Worm (Caenorhabditis elegans) whole organism, L1 larva: ENCODE data around the gene dagl-2.

ENCODE experiments used
- C16A3.4 ChIP-seq: fragments of 150-350 bp; optimal IDR thresholded peaks from 2 replicates; lab custom pipeline; 2014; ENCODE audit warnings: missing biosample characterization, missing genetic modification characterization
- C34B4.2 ChIP-seq: sonication (generic microtip); optimal IDR thresholded peaks from 2 replicates; lab custom pipeline; 2017; ENCODE audit warnings: mild to moderate bottlenecking, missing genetic modification characterization, missing compliant biosample characterization
- F16B12.6 ChIP-seq: fragments of 150-350 bp; optimal IDR thresholded peaks from 2 replicates; lab custom pipeline; 2014; ENCODE audit warnings: missing biosample characterization, missing genetic modification characterization
- Y116A8C.19 ChIP-seq: sonication (generic microtip); optimal IDR thresholded peaks from 2 replicates; lab custom pipeline; 2016; ENCODE audit warnings: missing compliant biosample characterization, missing genetic modification characterization, borderline replicate concordance
- aha-1 ChIP-seq: fragments of 150-350 bp; optimal IDR thresholded peaks from 2 replicates; lab custom pipeline; 2014; ENCODE audit warnings: missing biosample characterization, missing genetic modification characterization
- aly-2 ChIP-seq: fragments of 150-350 bp; optimal IDR thresholded peaks from 2 replicates; lab custom pipeline; 2014; ENCODE audit warnings: missing biosample characterization, missing genetic modification characterization
- ceh-63 ChIP-seq: fragments of 200-800 bp; sonication (Bioruptor generic); optimal IDR thresholded peaks from 2 replicates; lab custom pipeline; 2018; ENCODE audit warnings: mild to moderate bottlenecking, missing genetic modification characterization, missing compliant biosample characterization
- ceh-8 ChIP-seq: fragments of 200-800 bp; sonication (Bioruptor generic); optimal IDR thresholded peaks from 2 replicates; lab custom pipeline; 2018; ENCODE audit warnings: mild to moderate bottlenecking, missing genetic modification characterization, moderate library complexity, missing compliant biosample characterization
- ceh-90 ChIP-seq: sonication (generic microtip); optimal IDR thresholded peaks from 2 replicates; lab custom pipeline; 2016; ENCODE audit warnings: missing genetic modification characterization, missing compliant biosample characterization
- ces-1 ChIP-seq: fragments of 150-350 bp; optimal IDR thresholded peaks from 2 replicates; lab custom pipeline; 2014; ENCODE audit warnings: missing biosample characterization, missing genetic modification reagents, missing genetic modification characterization
- dsc-1 ChIP-seq: sonication (generic microtip); optimal IDR thresholded peaks from 2 replicates; lab custom pipeline; 2016; ENCODE audit warnings: mild to moderate bottlenecking, missing genetic modification characterization, missing compliant biosample characterization
- efl-1 ChIP-seq, 4 experiments: fragments of 150-350 bp; optimal IDR thresholded peaks in 3 of 4; peaks in 1 of 4; 1 replicate in 1 of 4; 2 replicates in 3 of 4; lab custom pipeline; 2014; ENCODE audit warnings: missing biosample characterization in 2 of 4, missing genetic modification characterization in 2 of 4, missing genetic modification reagents in 2 of 4
- elt-2 ChIP-seq: sonication (generic microtip); optimal IDR thresholded peaks from 2 replicates; lab custom pipeline; 2016; ENCODE audit warnings: missing genetic modification characterization, mild to moderate bottlenecking, inconsistent platforms, missing compliant biosample characterization, missing genetic modification reagents
- elt-3 ChIP-seq, 6 experiments: fragments of 150-350 bp in 1 of 6; sonication (generic microtip); optimal IDR thresholded peaks; 2 replicates each; lab custom pipeline; 2017 to 2018; ENCODE audit warnings: missing biosample characterization in 6 of 6, missing genetic modification characterization in 6 of 6, inconsistent platforms in 1 of 6
- fkh-10 ChIP-seq: sonication (generic microtip); optimal IDR thresholded peaks from 2 replicates; lab custom pipeline; 2017; ENCODE audit warnings: missing biosample characterization, missing genetic modification reagents, missing genetic modification characterization
- fkh-8 ChIP-seq: sonication (generic microtip); optimal IDR thresholded peaks from 2 replicates; lab custom pipeline; 2016; ENCODE audit warnings: mild to moderate bottlenecking, missing genetic modification characterization, missing compliant biosample characterization
- fos-1 ChIP-seq: fragments of 150-350 bp; optimal IDR thresholded peaks from 2 replicates; lab custom pipeline; 2014; ENCODE audit warnings: missing biosample characterization, missing genetic modification characterization
- grh-1 ChIP-seq: fragments of 200-800 bp; sonication (Bioruptor generic); IDR thresholded peaks from 2 replicates; pipeline ENCODE4 v1.3.6; 2022; ENCODE audit warnings: missing genetic modification reagents, missing genetic modification characterization, missing compliant biosample characterization
- irx-1 ChIP-seq: sonication (generic microtip); optimal IDR thresholded peaks from 2 replicates; lab custom pipeline; 2016; ENCODE audit warnings: missing genetic modification characterization, missing compliant biosample characterization
- isw-1 ChIP-seq: fragments of 200-800 bp; sonication (Bioruptor generic); IDR thresholded peaks from 2 replicates; pipeline ENCODE4 v1.3.6; 2022; ENCODE audit warnings: missing genetic modification characterization, missing compliant biosample characterization
- jun-1 ChIP-seq: fragments of 150-350 bp; optimal IDR thresholded peaks from 2 replicates; lab custom pipeline; 2014; ENCODE audit warnings: missing biosample characterization, missing genetic modification reagents, missing genetic modification characterization
- lin-15B ChIP-seq: fragments of 150-350 bp; sonication (generic microtip); optimal IDR thresholded peaks from 3 replicates; lab custom pipeline; 2014; ENCODE audit warnings: missing biosample characterization, missing genetic modification characterization
- lir-3 ChIP-seq: sonication (generic microtip); optimal IDR thresholded peaks from 2 replicates; lab custom pipeline; 2016; ENCODE audit warnings: mild to moderate bottlenecking, missing genetic modification characterization, moderate library complexity, missing compliant biosample characterization; ENCODE audit not compliant: poor library complexity
- lsy-2 ChIP-seq, 2 experiments: fragments of 150-350 bp; optimal IDR thresholded peaks; 2 replicates each; lab custom pipeline; 2014; ENCODE audit warnings: missing biosample characterization in 2 of 2, missing genetic modification characterization in 2 of 2
- mab-9 ChIP-seq: fragments of 200-800 bp; sonication (Bioruptor generic); IDR thresholded peaks from 2 replicates; pipeline ENCODE4 v1.3.6; 2022; ENCODE audit warnings: missing genetic modification reagents, missing genetic modification characterization, missing compliant biosample characterization
- mdl-1 ChIP-seq, 2 experiments: fragments of 150-350 bp; optimal IDR thresholded peaks; 2 replicates each; lab custom pipeline; 2014 to 2017; ENCODE audit warnings: missing biosample characterization in 2 of 2, missing genetic modification characterization in 2 of 2, inconsistent platforms in 1 of 2
- mef-2 ChIP-seq: fragments of 150-350 bp; optimal IDR thresholded peaks from 2 replicates; lab custom pipeline; 2014; ENCODE audit warnings: missing biosample characterization, missing genetic modification characterization
- mep-1 ChIP-seq: fragments of 150-350 bp; optimal IDR thresholded peaks from 2 replicates; lab custom pipeline; 2014; ENCODE audit warnings: missing biosample characterization, missing genetic modification characterization
- nhr-11 ChIP-seq: fragments of 150-350 bp; optimal IDR thresholded peaks from 2 replicates; lab custom pipeline; 2014; ENCODE audit warnings: missing biosample characterization, missing genetic modification characterization
- nhr-19 ChIP-seq: fragments of 200-800 bp; sonication (Bioruptor generic); conservative IDR thresholded peaks from 2 replicates; pipeline ENCODE4 v1.3.6; 2022; ENCODE audit warnings: missing genetic modification characterization, missing compliant biosample characterization
- nhr-237 ChIP-seq: fragments of 150-350 bp; optimal IDR thresholded peaks from 2 replicates; lab custom pipeline; 2014; ENCODE audit warnings: missing biosample characterization, missing genetic modification characterization
- nhr-47 ChIP-seq: sonication (generic microtip); optimal IDR thresholded peaks from 2 replicates; lab custom pipeline; 2016; ENCODE audit warnings: mild to moderate bottlenecking, missing genetic modification characterization, moderate library complexity, missing compliant biosample characterization
- nhr-71 ChIP-seq: sonication (generic microtip); optimal IDR thresholded peaks from 2 replicates; lab custom pipeline; 2016; ENCODE audit warnings: mild to moderate bottlenecking, missing genetic modification characterization, moderate library complexity, missing compliant biosample characterization
- nhr-76 ChIP-seq: sonication (generic microtip); optimal IDR thresholded peaks from 2 replicates; lab custom pipeline; 2017; ENCODE audit warnings: missing biosample characterization, missing genetic modification characterization
- nhr-77 ChIP-seq: fragments of 150-350 bp; optimal IDR thresholded peaks from 2 replicates; lab custom pipeline; 2014; ENCODE audit warnings: missing biosample characterization, missing genetic modification characterization
- nhr-85 ChIP-seq: sonication (generic microtip); peaks from one replicate; lab custom pipeline; 2016; ENCODE audit warnings: missing genetic modification characterization, inconsistent platforms, missing compliant biosample characterization
- sox-4 ChIP-seq: sonication (generic microtip); optimal IDR thresholded peaks from 2 replicates; lab custom pipeline; 2016; ENCODE audit warnings: missing genetic modification characterization, missing compliant biosample characterization
- sptf-1 ChIP-seq: fragments of 150-350 bp; optimal IDR thresholded peaks from 2 replicates; lab custom pipeline; 2014; ENCODE audit warnings: missing biosample characterization, missing genetic modification characterization
- tbx-2 ChIP-seq: sonication (generic microtip); optimal IDR thresholded peaks from 2 replicates; lab custom pipeline; 2016; ENCODE audit warnings: missing genetic modification characterization, missing compliant biosample characterization
- tlp-1 ChIP-seq: fragments of 150-350 bp; optimal IDR thresholded peaks from 2 replicates; lab custom pipeline; 2014; ENCODE audit warnings: missing biosample characterization, missing genetic modification characterization
- unc-130 ChIP-seq: fragments of 150-350 bp; optimal IDR thresholded peaks from 2 replicates; lab custom pipeline; 2017; ENCODE audit warnings: missing biosample characterization, missing genetic modification characterization, inconsistent platforms
- xbp-1 ChIP-seq: sonication (generic microtip); optimal IDR thresholded peaks from 2 replicates; lab custom pipeline; 2016; ENCODE audit warnings: missing genetic modification characterization, missing compliant biosample characterization
- zag-1 ChIP-seq: fragments of 150-350 bp; optimal IDR thresholded peaks from 2 replicates; lab custom pipeline; 2014; ENCODE audit warnings: missing biosample characterization, missing genetic modification characterization
- ztf-11 ChIP-seq, 2 experiments: sonication (generic microtip); optimal IDR thresholded peaks; 2 replicates each; lab custom pipeline; 2016 to 2017; ENCODE audit warnings: missing genetic modification characterization in 2 of 2, missing biosample characterization in 1 of 2, missing compliant biosample characterization in 1 of 2
- ztf-4 ChIP-seq: fragments of 150-350 bp; optimal IDR thresholded peaks from 2 replicates; lab custom pipeline; 2014; ENCODE audit warnings: missing biosample characterization, missing genetic modification characterization

dagl-2 gene

DNA sequence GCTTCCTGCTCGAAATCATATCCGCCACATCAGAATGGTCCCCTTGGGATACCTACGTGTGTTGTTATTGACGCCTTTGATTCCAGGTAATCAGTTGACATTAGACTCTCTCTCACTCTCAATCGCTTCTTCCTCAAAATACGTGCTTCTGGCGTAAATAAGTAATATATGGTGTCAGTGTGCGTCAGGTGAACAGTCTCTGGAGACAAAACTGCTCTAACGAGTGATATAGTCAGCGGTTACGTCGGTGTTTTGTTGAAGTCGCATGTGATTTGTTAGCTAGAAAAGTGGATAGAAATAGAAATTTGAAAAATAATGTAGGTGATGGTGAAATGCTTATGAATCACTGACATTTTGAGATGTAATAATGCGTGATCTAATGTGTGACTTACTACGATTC, 18.9 kb upstream of the dagl-2 start:
- TF ChIP-seq nhr-237 (no peak), ceh-8 (peak; percentile 80), nhr-19 (GFP tag; lab: Robert Waterston, UW) (no peak), fkh-10 (GFP tag; lab: Kevin White, UChicago) (peak; percentile 9), xbp-1 (tag; lab: Kevin White, UChicago) (no peak), nhr-47 (tag; lab: Kevin White, UChicago) (peak; percentile 22), sox-4 (tag; lab: Kevin White, UChicago) (no peak), tlp-1 (no peak), aha-1 (tag; lab: Kevin White, UChicago) (no peak), C16A3.4 (tag; lab: Kevin White, UChicago) (no peak), ceh-63 (no peak), elt-3 (tag; optimal IDR thresholded peaks at IDR 0.05; lab: Kevin White, UChicago) (no peak), nhr-11 (tag; lab: Kevin White, UChicago) (no peak), nhr-71 (tag; lab: Kevin White, UChicago) (peak; percentile 52), ztf-11 (tag; optimal IDR thresholded peaks at IDR 0.05; lab: Kevin White, UChicago) (no peak), Y116A8C.19 (tag; lab: Kevin White, UChicago) (no peak), fkh-8 (tag; lab: Kevin White, UChicago) (peak; percentile 23), ceh-90 (no peak), ztf-4 (tag; lab: Kevin White, UChicago) (no peak), lir-3 (tag; lab: Kevin White, UChicago) (no peak), fos-1 (tag; lab: Kevin White, UChicago) (no peak), mef-2 (tag; lab: Kevin White, UChicago) (no peak), unc-130 (tag; lab: Kevin White, UChicago) (no peak)

DNA sequence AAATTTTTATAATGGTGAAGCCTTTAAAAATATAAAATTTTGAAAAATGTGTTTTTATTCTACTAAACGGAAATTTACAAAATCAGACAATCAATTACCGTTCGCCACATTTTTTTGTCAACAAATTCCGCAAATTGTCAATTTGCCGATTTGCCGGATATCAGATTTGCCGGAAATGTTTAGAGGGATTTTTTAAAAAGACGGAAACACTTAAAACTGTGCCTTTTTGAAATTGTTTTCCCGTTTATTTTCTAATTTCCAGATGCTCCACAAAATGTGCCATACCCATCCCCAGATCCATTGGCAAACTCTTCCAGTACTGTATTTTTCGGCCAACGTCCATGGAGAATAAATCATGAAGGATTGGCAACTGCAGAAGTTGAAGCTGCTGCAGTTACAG, 14.4 kb upstream of the dagl-2 start:
- TF ChIP-seq efl-1 (optimal IDR thresholded peaks at IDR 0.05; lab: Kevin White, UChicago) (no peak), efl-1 (GFP tag; optimal IDR thresholded peaks at IDR 0.05 in 1 of 2; lab: Kevin White, UChicago) (peak in 1 of 2 experiments; percentile 53), ces-1 (GFP tag; lab: Kevin White, UChicago) (no peak), lsy-2 (tag; optimal IDR thresholded peaks at IDR 0.05; lab: Kevin White, UChicago) (no peak)

DNA sequence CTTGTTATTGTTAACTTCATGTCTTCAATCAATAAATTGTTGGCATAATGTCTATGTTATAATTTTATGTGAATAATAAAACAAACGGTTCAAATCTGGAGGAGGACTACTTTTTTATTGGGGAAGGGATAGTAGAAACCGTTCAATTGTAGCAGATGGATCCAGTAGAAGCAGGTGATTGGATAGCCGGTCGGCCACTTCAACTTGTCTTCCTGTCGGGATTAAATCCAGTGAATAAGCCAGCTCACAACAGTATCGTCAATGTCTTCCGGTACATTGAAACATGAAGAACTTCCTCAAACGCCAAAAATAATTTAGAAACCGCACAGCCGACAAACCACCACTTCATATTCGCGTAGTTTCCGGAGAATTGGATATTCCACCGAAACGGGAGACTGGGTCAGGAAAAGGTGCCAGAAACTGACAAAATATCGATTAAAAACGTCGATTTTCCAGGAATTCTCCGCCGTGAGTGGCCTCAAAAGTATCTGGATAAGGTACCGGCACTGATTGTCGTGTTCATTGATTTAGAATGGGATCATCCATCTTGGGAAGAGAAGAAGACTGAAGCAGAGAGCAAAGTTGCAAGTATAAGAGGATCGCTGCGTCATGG, 12.0 kb upstream of the dagl-2 start, which contains the start of gene trpp-11:
trpp-11 (plus strand) TSS at position 153 of the 613 bp plus-strand sequence.
- TF ChIP-seq grh-1 (GFP tag; lab: Robert Waterston, UW) (no peak), zag-1 (tag; lab: Kevin White, UChicago) (no peak), elt-2 (tag; lab: Kevin White, UChicago) (no peak), fkh-8 (tag; lab: Kevin White, UChicago) (no peak), lsy-2 (tag; optimal IDR thresholded peaks at IDR 0.05; lab: Kevin White, UChicago) (peak in 1 of 2 experiments; percentile 24)

- peak; percentile 40 for TF ChIP-seq irx-1 (tag; lab: Kevin White, UChicago)
- TF ChIP-seq F16B12.6 (tag; lab: Kevin White, UChicago) = no peak
- peak; percentile 11 for TF ChIP-seq nhr-85 (tag; lab: Kevin White, UChicago)
- TF ChIP-seq isw-1 = no peak
Measured at ce11 chrIII:794000-794399, 10.9 kb upstream of the dagl-2 start, which contains the start of gene rps-29. rps-29 (plus strand) TSS chrIII:794300.

- TF ChIP-seq dsc-1 (tag; lab: Kevin White, UChicago) (peak; percentile 77), ztf-11 (tag; optimal IDR thresholded peaks at IDR 0.05; lab: Kevin White, UChicago) (peak in 1 of 2 experiments; percentile 3), mdl-1 (tag; optimal IDR thresholded peaks at IDR 0.05; lab: Kevin White, UChicago) (peak in 1 of 2 experiments; percentile 63), aly-2 (tag; lab: Kevin White, UChicago) (peak; percentile 19), sptf-1 (no peak), nhr-19 (GFP tag; lab: Robert Waterston, UW) (peak; percentile 77), ceh-90 (peak; percentile 18), ceh-63 (no peak), tbx-2 (tag; lab: Kevin White, UChicago) (peak; percentile 82), mab-9 (GFP tag; lab: Robert Waterston, UW) (no peak), C34B4.2 (tag; lab: Kevin White, UChicago) (no peak), irx-1 (tag; lab: Kevin White, UChicago) (peak; percentile 76), sox-4 (tag; lab: Kevin White, UChicago) (no peak), mep-1 (peak; percentile 80), jun-1 (tag; lab: Kevin White, UChicago) (peak; percentile 69), nhr-76 (no peak), nhr-237 (peak; percentile 36), nhr-77 (peak; percentile 70), lin-15B (tag; lab: Kevin White, UChicago) (peak; percentile 72)
Measured at ce11 chrIII:793595-793994, 10.5 kb upstream of the dagl-2 start, which contains the start of gene snt-2. snt-2 (minus strand) TSS chrIII:793733.
